Fruit fly (Drosophila melanogaster) whole organism, embryonic: ENCODE data around the gene CG4593.

Source experiments
- B-H2 ChIP-seq: fragments of 200-800 bp; sonication (Bioruptor generic); optimal IDR thresholded peaks from 2 replicates; lab custom pipeline; 2018; ENCODE audit warnings: missing biosample characterization, mild to moderate bottlenecking, missing genetic modification characterization
- CG11398 ChIP-seq: fragments of 200-800 bp; sonication (Bioruptor generic); optimal IDR thresholded peaks from 2 replicates; lab custom pipeline; 2016; ENCODE audit warnings: missing biosample characterization, missing genetic modification characterization
- CG12391 ChIP-seq: fragments of 200-800 bp; sonication (Bioruptor generic); optimal IDR thresholded peaks from 3 replicates; lab custom pipeline; 2018; ENCODE audit warnings: missing biosample characterization, mild to moderate bottlenecking, missing genetic modification characterization, moderate library complexity
- CG12942 ChIP-seq: fragments of 200-800 bp; sonication (Bioruptor generic); optimal IDR thresholded peaks from 3 replicates; lab custom pipeline; 2016; ENCODE audit warnings: missing biosample characterization, missing genetic modification characterization
- CG15073 ChIP-seq: fragments of 200-800 bp; sonication (Bioruptor generic); optimal IDR thresholded peaks from 2 replicates; lab custom pipeline; 2016; ENCODE audit warnings: missing biosample characterization, missing genetic modification characterization
- CG1529 ChIP-seq: fragments of 200-800 bp; sonication (Bioruptor generic); optimal IDR thresholded peaks from 3 replicates; lab custom pipeline; 2018; ENCODE audit warnings: missing biosample characterization, missing genetic modification characterization
- CG1602 ChIP-seq: fragments of 200-800 bp; sonication (Bioruptor generic); optimal IDR thresholded peaks from 3 replicates; lab custom pipeline; 2016; ENCODE audit warnings: missing biosample characterization, missing genetic modification characterization
- CG30020 ChIP-seq: fragments of 200-800 bp; optimal IDR thresholded peaks from 2 replicates; lab custom pipeline; 2019; ENCODE audit warnings: missing biosample characterization, mild to moderate bottlenecking, missing genetic modification characterization, moderate library complexity
- CG31441 ChIP-seq: fragments of 200-800 bp; sonication (Bioruptor generic); IDR thresholded peaks from 2 replicates; pipeline ENCODE4 v1.3.6; 2022; ENCODE audit warnings: missing biosample characterization, missing genetic modification characterization
- CG34422 ChIP-seq: fragments of 200-800 bp; sonication (Bioruptor generic); IDR thresholded peaks from 3 replicates; pipeline ENCODE4 v1.3.6; 2022; ENCODE audit warnings: missing biosample characterization, missing genetic modification characterization
- CG3838 ChIP-seq: fragments of 200-800 bp; sonication (Bioruptor generic); optimal IDR thresholded peaks from 3 replicates; lab custom pipeline; 2016; ENCODE audit warnings: missing biosample characterization, missing genetic modification characterization
- CG4360 ChIP-seq: fragments of 200-800 bp; sonication (Bioruptor generic); IDR thresholded peaks from 2 replicates; pipeline ENCODE4 v1.3.6; 2022; ENCODE audit warnings: missing biosample characterization, missing genetic modification characterization
- CG6765 ChIP-seq: fragments of 200-800 bp; sonication (Bioruptor generic); optimal IDR thresholded peaks from 3 replicates; lab custom pipeline; 2017; ENCODE audit warnings: missing biosample characterization, mild to moderate bottlenecking, missing genetic modification characterization
- CG7745 ChIP-seq: fragments of 200-800 bp; sonication (Bioruptor generic); optimal IDR thresholded peaks from 2 replicates; lab custom pipeline; 2018; ENCODE audit warnings: missing biosample characterization, mild to moderate bottlenecking, missing genetic modification characterization, moderate library complexity
- CG7786 ChIP-seq: fragments of 200-800 bp; sonication (Bioruptor generic); optimal IDR thresholded peaks from 2 replicates; lab custom pipeline; 2016; ENCODE audit warnings: missing biosample characterization, missing genetic modification characterization
- CG7963 ChIP-seq: fragments of 200-800 bp; sonication (Bioruptor generic); IDR thresholded peaks from 3 replicates; pipeline ENCODE4 v1.3.6; 2022; ENCODE audit warnings: missing biosample characterization, missing genetic modification characterization; ENCODE audit not compliant: partially characterized antibody
- CG8359 ChIP-seq: fragments of 200-800 bp; sonication (Bioruptor generic); optimal IDR thresholded peaks from 2 replicates; lab custom pipeline; 2017; ENCODE audit warnings: missing biosample characterization, mild to moderate bottlenecking, missing genetic modification characterization, borderline replicate concordance
- CG8924 ChIP-seq: fragments of 200-800 bp; optimal IDR thresholded peaks from 3 replicates; lab custom pipeline; 2019; ENCODE audit warnings: missing biosample characterization, mild to moderate bottlenecking, missing genetic modification characterization, moderate library complexity
- CG9727 ChIP-seq: fragments of 200-800 bp; sonication (Bioruptor generic); optimal IDR thresholded peaks from 3 replicates; lab custom pipeline; 2017; ENCODE audit warnings: missing biosample characterization, mild to moderate bottlenecking, missing genetic modification characterization
- Dfd ChIP-seq, 2 experiments: fragments of >200 bp; optimal IDR thresholded peaks; 2 replicates each; lab custom pipeline; 2017; ENCODE audit warnings: missing biosample characterization in 2 of 2, missing genetic modification characterization in 2 of 2
- Drgx ChIP-seq: fragments of 200-800 bp; sonication (Bioruptor generic); IDR thresholded peaks from 2 replicates; pipeline ENCODE4 v1.3.6; 2022; ENCODE audit warnings: missing biosample characterization, missing genetic modification characterization
- ERR ChIP-seq: fragments of 200-800 bp; sonication (Bioruptor generic); optimal IDR thresholded peaks from 2 replicates; lab custom pipeline; 2016; ENCODE audit warnings: missing biosample characterization, missing genetic modification characterization
- Ets65A ChIP-seq: fragments of 200-800 bp; sonication (Bioruptor generic); peaks from one replicate; lab custom pipeline; 2016; ENCODE audit warnings: missing biosample characterization, missing genetic modification characterization
- Gsc ChIP-seq: fragments of 200-800 bp; sonication (Bioruptor generic); IDR thresholded peaks from 2 replicates; pipeline ENCODE4 v1.3.6; 2022; ENCODE audit warnings: missing biosample characterization, missing genetic modification characterization
- H15 ChIP-seq: fragments of 200-800 bp; sonication (Bioruptor generic); IDR thresholded peaks from 3 replicates; pipeline ENCODE4 v1.3.6; 2022; ENCODE audit warnings: missing biosample characterization, missing genetic modification characterization
- Hr51 ChIP-seq, 2 experiments: fragments of 200-800 bp; sonication (Bioruptor generic); optimal IDR thresholded peaks; 2 replicates in 1 of 2; 3 replicates in 1 of 2; lab custom pipeline; 2016 to 2018; ENCODE audit warnings: missing biosample characterization in 2 of 2, missing genetic modification characterization in 2 of 2, mild to moderate bottlenecking in 1 of 2, moderate library complexity in 1 of 2
- NC2α ChIP-seq: fragments of 200-800 bp; sonication (Bioruptor generic); optimal IDR thresholded peaks from 2 replicates; lab custom pipeline; 2016; ENCODE audit warnings: missing biosample characterization, missing genetic modification characterization
- NfI ChIP-seq: fragments of 200-800 bp; sonication (Bioruptor generic); optimal IDR thresholded peaks from 3 replicates; lab custom pipeline; 2018; ENCODE audit warnings: missing biosample characterization, mild to moderate bottlenecking, missing genetic modification characterization, moderate library complexity
- PHDP ChIP-seq: fragments of 200-800 bp; sonication (Bioruptor generic); optimal IDR thresholded peaks from 3 replicates; lab custom pipeline; 2018; ENCODE audit warnings: missing biosample characterization, mild to moderate bottlenecking, missing genetic modification characterization, moderate library complexity
- Pdp1 ChIP-seq, 2 experiments: fragments of 200-800 bp; sonication (Bioruptor generic); optimal IDR thresholded peaks; 3 replicates each; lab custom pipeline; 2016; ENCODE audit warnings: missing biosample characterization in 2 of 2, missing genetic modification characterization in 2 of 2, mild to moderate bottlenecking in 1 of 2, moderate library complexity in 1 of 2
- Rfx ChIP-seq: fragments of 200-800 bp; sonication (Bioruptor generic); IDR thresholded peaks from 2 replicates; pipeline ENCODE4 v1.3.6; 2022; ENCODE audit warnings: missing biosample characterization, missing genetic modification characterization
- Sin3A ChIP-seq: fragments of >200 bp; optimal IDR thresholded peaks from 2 replicates; lab custom pipeline; 2018
- bbx ChIP-seq: fragments of 200-800 bp; sonication (Bioruptor generic); IDR thresholded peaks from 2 replicates; pipeline ENCODE4 v1.3.6; 2022; ENCODE audit warnings: missing biosample characterization, missing genetic modification characterization; ENCODE audit not compliant: partially characterized antibody
- cato ChIP-seq: fragments of 200-800 bp; sonication (Bioruptor generic); optimal IDR thresholded peaks from 2 replicates; lab custom pipeline; 2016; ENCODE audit warnings: missing biosample characterization, missing genetic modification characterization, borderline replicate concordance
- corto ChIP-seq: fragments of 200-800 bp; sonication (Bioruptor generic); optimal IDR thresholded peaks from 2 replicates; lab custom pipeline; 2016; ENCODE audit warnings: missing biosample characterization, mild to moderate bottlenecking, missing genetic modification characterization, moderate library complexity
- cwo ChIP-seq: fragments of 200-800 bp; sonication (Bioruptor generic); optimal IDR thresholded peaks from 3 replicates; lab custom pipeline; 2017; ENCODE audit warnings: missing biosample characterization, missing genetic modification characterization, mild to moderate bottlenecking, moderate library complexity, missing genetic modification reagents
- dati ChIP-seq: fragments of 200-800 bp; sonication (Bioruptor generic); IDR thresholded peaks from 2 replicates; pipeline ENCODE4 v1.3.6; 2022; ENCODE audit warnings: missing biosample characterization, missing genetic modification characterization
- fd102C ChIP-seq: fragments of 200-800 bp; sonication (Bioruptor generic); optimal IDR thresholded peaks from 2 replicates; lab custom pipeline; 2018; ENCODE audit warnings: missing biosample characterization, mild to moderate bottlenecking, missing genetic modification characterization, moderate library complexity
- grau ChIP-seq: fragments of 200-800 bp; optimal IDR thresholded peaks from 3 replicates; lab custom pipeline; 2019; ENCODE audit warnings: missing biosample characterization, mild to moderate bottlenecking, missing genetic modification characterization, moderate library complexity
- insv ChIP-seq, 2 experiments: fragments of 200-800 bp; sonication (Bioruptor generic); optimal IDR thresholded peaks; 3 replicates each; lab custom pipeline; 2016 to 2018; ENCODE audit warnings: missing biosample characterization in 2 of 2, missing genetic modification characterization in 2 of 2
- luna ChIP-seq: fragments of 200-800 bp; sonication (Bioruptor generic); optimal IDR thresholded peaks from 2 replicates; lab custom pipeline; 2016; ENCODE audit warnings: missing biosample characterization, missing genetic modification characterization
- org-1 ChIP-seq: fragments of 200-800 bp; sonication (Bioruptor generic); optimal IDR thresholded peaks from 2 replicates; lab custom pipeline; 2017; ENCODE audit warnings: missing biosample characterization, missing genetic modification characterization
- pfk ChIP-seq: fragments of 200-800 bp; sonication (Bioruptor generic); optimal IDR thresholded peaks from 2 replicates; lab custom pipeline; 2018; ENCODE audit warnings: missing biosample characterization, mild to moderate bottlenecking, missing genetic modification characterization, moderate library complexity
- repo ChIP-seq: fragments of 200-800 bp; sonication (Bioruptor generic); optimal IDR thresholded peaks from 2 replicates; lab custom pipeline; 2016; ENCODE audit warnings: missing biosample characterization, missing genetic modification characterization
- slp2 ChIP-seq: fragments of 200-800 bp; sonication (Bioruptor generic); optimal IDR thresholded peaks from 2 replicates; lab custom pipeline; 2016; ENCODE audit warnings: missing biosample characterization, missing genetic modification characterization
- sr ChIP-seq: fragments of 200-800 bp; sonication (Bioruptor generic); IDR thresholded peaks from 3 replicates; pipeline ENCODE4 v1.3.6; 2022; ENCODE audit warnings: missing biosample characterization, missing genetic modification characterization
- ssp ChIP-seq: fragments of 200-800 bp; sonication (Bioruptor generic); IDR thresholded peaks from 2 replicates; pipeline ENCODE4 v1.3.6; 2022; ENCODE audit warnings: missing biosample characterization, missing genetic modification characterization
- zf30C ChIP-seq: fragments of 200-800 bp; sonication (Bioruptor generic); optimal IDR thresholded peaks from 3 replicates; lab custom pipeline; 2018; ENCODE audit warnings: missing biosample characterization, mild to moderate bottlenecking, missing genetic modification characterization
- zfh1 ChIP-seq: fragments of 200-800 bp; sonication (Bioruptor generic); IDR thresholded peaks from 3 replicates; pipeline ENCODE4 v1.3.6; 2022; ENCODE audit warnings: missing biosample characterization, missing genetic modification characterization
- zfh2 ChIP-seq: fragments of 200-800 bp; sonication (Bioruptor generic); optimal IDR thresholded peaks from 2 replicates; lab custom pipeline; 2016; ENCODE audit warnings: missing biosample characterization, missing genetic modification characterization

CG4593 gene

DNA sequence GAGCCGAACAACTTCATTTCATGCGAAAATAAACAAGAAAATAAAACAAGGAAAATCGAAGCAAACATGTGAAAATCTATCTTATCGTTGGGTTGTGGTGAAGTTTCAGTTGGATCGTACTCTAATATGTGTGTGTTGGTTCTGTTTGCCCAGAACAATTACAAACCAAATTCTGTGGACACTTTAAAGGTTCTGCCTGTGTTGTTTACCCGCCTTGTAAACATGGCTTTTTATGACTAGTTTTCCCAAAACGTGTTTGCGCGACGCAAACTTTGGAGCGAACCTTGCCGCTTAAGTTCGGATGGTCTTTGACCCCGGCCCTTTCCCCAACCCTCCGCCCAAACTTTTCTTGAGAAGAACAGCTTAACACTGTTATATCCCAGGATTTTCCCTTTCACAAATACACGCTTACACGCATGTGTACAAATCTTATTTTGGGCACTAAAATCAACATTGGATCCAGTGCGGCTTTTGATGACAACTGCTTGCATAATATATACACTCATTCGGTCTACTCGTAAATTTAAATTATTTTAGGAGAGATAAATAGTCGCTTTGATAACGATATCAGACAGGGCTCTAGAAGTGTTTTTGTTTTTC lies 9.5 kb upstream of the CG4593 start (continued):
- TF ChIP-seq CG9727 (GFP tag; lab: Kevin White, UChicago) (peak; percentile 94), zfh2 (GFP tag; lab: Kevin White, UChicago) (peak; percentile 25), corto (no peak), PHDP (tag; lab: Kevin White, UChicago) (peak; percentile 78), Hr51 (GFP tag; optimal IDR thresholded peaks at IDR 0.05; lab: Kevin White, UChicago) (peak in 1 of 2 experiments; percentile 89), Pdp1 (GFP tag; optimal IDR thresholded peaks at IDR 0.05; lab: Kevin White, UChicago) (peak; percentile 64 to 76), CG11398 (peak; percentile 94), luna (GFP tag; lab: Kevin White, UChicago) (peak; percentile 23), zf30C (GFP tag; lab: Kevin White, UChicago) (no peak), CG7786 (GFP tag; lab: Kevin White, UChicago) (peak; percentile 73), NC2α (GFP tag; lab: Kevin White, UChicago) (peak; percentile 90), cwo (GFP tag; lab: Kevin White, UChicago) (peak; percentile 61), ERR (GFP tag; lab: Kevin White, UChicago) (peak; percentile 48), Ets65A (GFP tag; lab: Kevin White, UChicago) (peak; percentile 65), bbx (GFP tag; lab: Robert Waterston, UW) (no peak), CG3838 (peak; percentile 83), CG12942 (GFP tag; lab: Kevin White, UChicago) (peak; percentile 84), insv (GFP tag; optimal IDR thresholded peaks at IDR 0.05; lab: Kevin White, UChicago) (peak; percentile 23 to 69), CG8359 (GFP tag; lab: Kevin White, UChicago) (peak; percentile 83), CG1529 (peak; percentile 88), Drgx (GFP tag; lab: Robert Waterston, UW) (no peak), CG30020 (tag; lab: Kevin White, UChicago) (peak; percentile 21), CG1602 (peak; percentile 83), zfh1 (peak; percentile 88), CG4360 (GFP tag; lab: Robert Waterston, UW) (peak; percentile 62), CG12391 (tag; lab: Kevin White, UChicago) (peak; percentile 67), CG8924 (tag; lab: Kevin White, UChicago) (peak; percentile 83), CG6765 (GFP tag; lab: Kevin White, UChicago) (peak; percentile 35), Gsc (no peak), sr (GFP tag; lab: Robert Waterston, UW) (peak; percentile 54; the same call in 1 of the 3 replicates), NfI (GFP tag; lab: Kevin White, UChicago) (peak; percentile 30), CG15073 (GFP tag; lab: Kevin White, UChicago) (peak; percentile 14), H15 (GFP tag; lab: Robert Waterston, UW) (peak; percentile 54; the same call in 1 of the 3 replicates), CG7963 (GFP tag; lab: Robert Waterston, UW) (no peak), fd102C (GFP tag; lab: Kevin White, UChicago) (peak; percentile 96), Dfd (GFP tag; optimal IDR thresholded peaks at IDR 0.05; lab: Kevin White, UChicago) (no peak), Sin3A (no peak), repo (GFP tag; lab: Kevin White, UChicago) (peak; percentile 81), dati (GFP tag; lab: Robert Waterston, UW) (no peak), slp2 (GFP tag; lab: Kevin White, UChicago) (peak; percentile 68), org-1 (GFP tag; lab: Kevin White, UChicago) (peak; percentile 92), Rfx (GFP tag; lab: Robert Waterston, UW) (peak; percentile 64), ssp (GFP tag; lab: Robert Waterston, UW) (no peak), CG31441 (GFP tag; lab: Robert Waterston, UW) (peak; percentile 77), cato (GFP tag; lab: Kevin White, UChicago) (peak; percentile 51), CG7745 (tag; lab: Kevin White, UChicago) (peak; percentile 95), grau (peak; percentile 55), pfk (GFP tag; lab: Kevin White, UChicago) (peak; percentile 66), CG34422 (GFP tag; lab: Robert Waterston, UW) (peak; percentile 25; the same call in 1 of the 3 replicates), B-H2 (GFP tag; lab: Kevin White, UChicago) (no peak)
